Worm (Caenorhabditis elegans): ENCODE measurements around the gene lin-26.

ce11 chrII:7722784-7723183 is 40.8 kb downstream of the lin-26 start:
- TF ChIP-seq nhr-77 (tag; optimal IDR thresholded peaks at IDR 0.05) (no peak), unc-62 (GFP tag; optimal IDR thresholded peaks at IDR 0.05) (no peak), dmd-4 (tag; optimal IDR thresholded peaks at IDR 0.05) (no peak)
